Fruit fly (Drosophila melanogaster): ENCODE results near the gene kipf.

DNA sequence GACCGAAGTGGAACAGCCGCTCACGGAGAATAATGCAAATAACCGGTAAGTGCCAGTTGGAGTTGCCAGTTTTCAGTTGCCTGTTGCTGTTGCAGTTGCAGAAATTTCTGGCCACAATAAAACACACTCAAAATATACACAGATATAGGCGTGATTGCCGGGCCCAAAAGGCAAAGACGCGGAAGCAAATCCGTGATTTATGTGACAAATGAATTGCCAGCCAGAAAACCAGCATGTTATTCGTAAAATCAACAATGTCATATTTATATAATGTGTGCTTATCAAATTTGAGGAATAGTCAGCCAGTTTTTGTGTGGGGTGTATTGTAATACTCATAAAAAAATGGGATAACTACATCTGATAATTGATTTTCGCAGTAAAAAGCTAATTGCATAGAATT is 19.1 kb upstream of the kipf start:
- no peak for TF ChIP-seq CG31388 (GFP tag; optimal IDR thresholded peaks at IDR 0.05)
- TF ChIP-seq CG12391 (tag; optimal IDR thresholded peaks at IDR 0.05) = no peak
- TF ChIP-seq lmd (GFP tag; IDR thresholded peaks at IDR 0.05) = no peak
- no peak for TF ChIP-seq Chrac-16 (GFP tag; optimal IDR thresholded peaks at IDR 0.05)
- TF ChIP-seq tll (GFP tag; optimal IDR thresholded peaks at IDR 0.05) = no peak
- no peak for TF ChIP-seq E2f1 (GFP tag; IDR thresholded peaks at IDR 0.05)
- no peak for TF ChIP-seq Aef1 (GFP tag; IDR thresholded peaks at IDR 0.05)
- TF ChIP-seq Med (GFP tag) = peak; percentile 7
- TF ChIP-seq oc (tag; optimal IDR thresholded peaks at IDR 0.05) = no peak
- no peak for TF ChIP-seq gfzf (GFP tag; optimal IDR thresholded peaks at IDR 0.05)
- TF ChIP-seq gro (GFP tag; optimal IDR thresholded peaks at IDR 0.05) = no peak
